Worm (Caenorhabditis elegans) whole organism, young adult: ENCODE measurements around the gene Y39A3B.7.

Experiments
- B0035.1 ChIP-seq: sonication (generic microtip); optimal IDR thresholded peaks from 2 replicates; lab custom pipeline; 2016; ENCODE audit warnings: missing genetic modification characterization, mild to moderate bottlenecking, missing compliant biosample characterization, missing genotype, missing genetic modification reagents
- F22D6.2 ChIP-seq: sonication (generic microtip); optimal IDR thresholded peaks from 2 replicates; lab custom pipeline; 2016; ENCODE audit warnings: mild to moderate bottlenecking, missing genetic modification characterization, missing compliant biosample characterization
- F37B4.10 ChIP-seq: fragments of 200-800 bp; sonication (Bioruptor generic); IDR thresholded peaks from 2 replicates; pipeline ENCODE4 v1.3.6; 2022; ENCODE audit warnings: missing genetic modification characterization, missing compliant biosample characterization
- F52B5.7 ChIP-seq: sonication (generic microtip); optimal IDR thresholded peaks from 2 replicates; lab custom pipeline; 2016; ENCODE audit warnings: mild to moderate bottlenecking, missing genetic modification characterization, missing compliant biosample characterization
- K12H6.12 ChIP-seq: fragments of 200-800 bp; sonication (Bioruptor generic); optimal IDR thresholded peaks from 2 replicates; lab custom pipeline; 2018; ENCODE audit warnings: mild to moderate bottlenecking, missing genetic modification characterization, missing compliant biosample characterization
- T26A5.8 ChIP-seq: sonication (generic microtip); optimal IDR thresholded peaks from 2 replicates; lab custom pipeline; 2016; ENCODE audit warnings: missing genetic modification characterization, missing compliant biosample characterization
- Y56A3A.18 ChIP-seq: fragments of 200-800 bp; sonication (Bioruptor generic); IDR thresholded peaks from 2 replicates; pipeline ENCODE4 v1.3.6; 2022; ENCODE audit warnings: missing genetic modification reagents, missing genetic modification characterization, missing compliant biosample characterization
- ZK185.1 ChIP-seq: sonication (generic microtip); optimal IDR thresholded peaks from 2 replicates; lab custom pipeline; 2016; ENCODE audit warnings: mild to moderate bottlenecking, missing genetic modification characterization, missing compliant biosample characterization; ENCODE audit not compliant: poor library complexity, severe bottlenecking
- akir-1 ChIP-seq: fragments of 200-800 bp; sonication (Bioruptor generic); optimal IDR thresholded peaks from 2 replicates; lab custom pipeline; 2018; ENCODE audit warnings: mild to moderate bottlenecking, missing genetic modification characterization, moderate library complexity, missing compliant biosample characterization
- ama-1 ChIP-seq, 3 experiments: fragments of 150-350 bp in 1 of 3; sonication (generic microtip) in 2 of 3; optimal IDR thresholded peaks; 2 replicates each; lab custom pipeline; 2014 to 2018; ENCODE audit warnings: missing biosample characterization in 2 of 3, missing genetic modification characterization in 2 of 3, missing genetic modification reagents in 2 of 3
- athp-1 ChIP-seq: sonication (generic microtip); optimal IDR thresholded peaks from 2 replicates; lab custom pipeline; 2017; ENCODE audit warnings: mild to moderate bottlenecking, missing genetic modification characterization, missing compliant biosample characterization
- bed-2 ChIP-seq: fragments of 200-800 bp; sonication (Bioruptor generic); IDR thresholded peaks from 2 replicates; pipeline ENCODE4 v1.3.6; 2022; ENCODE audit warnings: missing genetic modification reagents, missing genetic modification characterization, missing compliant biosample characterization
- cebp-1 ChIP-seq, 2 experiments: fragments of 200-800 bp in 1 of 2; sonication (Bioruptor generic) in 1 of 2; sonication (generic microtip) in 1 of 2; IDR thresholded peaks in 1 of 2; optimal IDR thresholded peaks in 1 of 2; 2 replicates each; pipeline versions ENCODE4 v1.3.6 to Lab custom; 2017 to 2022; ENCODE audit warnings: missing compliant biosample characterization in 2 of 2, missing genetic modification characterization in 2 of 2, mild to moderate bottlenecking in 1 of 2, missing genetic modification reagents in 1 of 2, moderate library complexity in 1 of 2
- ceh-91 ChIP-seq: fragments of 200-800 bp; sonication (Bioruptor generic); IDR thresholded peaks from 2 replicates; pipeline ENCODE4 v1.3.6; 2022; ENCODE audit warnings: missing genetic modification reagents, missing genetic modification characterization, missing compliant biosample characterization
- dpff-1 ChIP-seq: sonication (generic microtip); optimal IDR thresholded peaks from 2 replicates; lab custom pipeline; 2017; ENCODE audit warnings: mild to moderate bottlenecking, missing genetic modification characterization, missing compliant biosample characterization
- efl-1 ChIP-seq: fragments of 150-350 bp; optimal IDR thresholded peaks from 2 replicates; lab custom pipeline; 2014; ENCODE audit warnings: missing biosample characterization, missing genetic modification reagents, missing genetic modification characterization
- fkh-3 ChIP-seq: sonication (generic microtip); optimal IDR thresholded peaks from 2 replicates; lab custom pipeline; 2016; ENCODE audit warnings: mild to moderate bottlenecking, missing genetic modification characterization, missing compliant biosample characterization
- him-1 ChIP-seq: sonication (generic microtip); optimal IDR thresholded peaks from 2 replicates; lab custom pipeline; 2016; ENCODE audit warnings: missing genotype, missing genetic modification reagents, missing genetic modification characterization, missing compliant biosample characterization
- hmg-1.2 ChIP-seq: fragments of 200-800 bp; sonication (Bioruptor generic); IDR thresholded peaks from 2 replicates; pipeline ENCODE4 v1.3.6; 2022; ENCODE audit warnings: missing genetic modification reagents, missing genetic modification characterization, missing compliant biosample characterization
- hmg-20 ChIP-seq: fragments of 200-800 bp; sonication (Bioruptor generic); IDR thresholded peaks from 2 replicates; pipeline ENCODE4 v1.3.6; 2022; ENCODE audit warnings: missing genetic modification reagents, missing genetic modification characterization, missing compliant biosample characterization
- hsf-1 ChIP-seq: fragments of 200-800 bp; sonication (Bioruptor generic); IDR thresholded peaks from 2 replicates; pipeline ENCODE4 v1.3.6; 2022; ENCODE audit warnings: missing genetic modification reagents, missing genetic modification characterization, missing compliant biosample characterization
- lin-26 ChIP-seq: fragments of 200-800 bp; sonication (Bioruptor generic); IDR thresholded peaks from 2 replicates; pipeline ENCODE4 v1.3.6; 2022; ENCODE audit warnings: missing genetic modification reagents, missing genetic modification characterization, missing compliant biosample characterization
- lin-54 ChIP-seq: fragments of 200-800 bp; sonication (Bioruptor generic); optimal IDR thresholded peaks from 2 replicates; lab custom pipeline; 2018; ENCODE audit warnings: mild to moderate bottlenecking, missing genetic modification characterization, missing compliant biosample characterization
- madf-3 ChIP-seq: fragments of 200-800 bp; sonication (Bioruptor generic); IDR thresholded peaks from 2 replicates; pipeline ENCODE4 v1.3.6; 2022; ENCODE audit warnings: missing genetic modification reagents, missing genetic modification characterization, missing compliant biosample characterization
- madf-6 ChIP-seq: fragments of 200-800 bp; sonication (Bioruptor generic); IDR thresholded peaks from 2 replicates; pipeline ENCODE4 v1.3.6; 2022; ENCODE audit warnings: missing genetic modification reagents, missing genetic modification characterization, missing compliant biosample characterization
- madf-8 ChIP-seq: fragments of 200-800 bp; sonication (Bioruptor generic); conservative IDR thresholded peaks from 2 replicates; pipeline ENCODE4 v1.3.6; 2022; ENCODE audit warnings: missing genetic modification reagents, missing genetic modification characterization, missing compliant biosample characterization
- mel-28 ChIP-seq: sonication (generic microtip); optimal IDR thresholded peaks from 2 replicates; lab custom pipeline; 2016; ENCODE audit warnings: borderline replicate concordance, mild to moderate bottlenecking, missing genetic modification characterization, missing compliant biosample characterization
- mxl-1 ChIP-seq: sonication (generic microtip); optimal IDR thresholded peaks from 2 replicates; lab custom pipeline; 2016; ENCODE audit warnings: missing genetic modification characterization, missing compliant biosample characterization
- nfya-1 ChIP-seq: sonication (generic microtip); optimal IDR thresholded peaks from 2 replicates; lab custom pipeline; 2017; ENCODE audit warnings: antibody characterized with exemption, missing compliant biosample characterization, missing genetic modification characterization, borderline replicate concordance; ENCODE audit not compliant: insufficient read depth
- nfyb-1 ChIP-seq: fragments of 200-800 bp; sonication (Bioruptor generic); IDR thresholded peaks from 2 replicates; pipeline ENCODE4 v1.3.6; 2022; ENCODE audit warnings: missing genetic modification reagents, missing genetic modification characterization, missing compliant biosample characterization
- pha-4 ChIP-seq: fragments of 150-350 bp; sonication (generic microtip); optimal IDR thresholded peaks from 2 replicates; lab custom pipeline; 2014; ENCODE audit warnings: missing biosample characterization, missing genetic modification reagents, missing genetic modification characterization
- rpc-1 ChIP-seq, 2 experiments: fragments of 150-350 bp in 1 of 2; sonication (generic microtip) in 1 of 2; optimal IDR thresholded peaks; 2 replicates each; lab custom pipeline; 2014 to 2018; ENCODE audit warnings: missing biosample characterization in 1 of 2, missing genetic modification characterization in 1 of 2, missing genetic modification reagents in 1 of 2, missing genotype in 1 of 2
- snpc-3.4 ChIP-seq: sonication (generic microtip); optimal IDR thresholded peaks from 2 replicates; lab custom pipeline; 2017; ENCODE audit warnings: missing genetic modification characterization, mild to moderate bottlenecking, missing compliant biosample characterization, antibody characterized with exemption, moderate library complexity, missing genotype, missing genetic modification reagents
- somi-1 ChIP-seq: fragments of 200-800 bp; sonication (Bioruptor generic); optimal IDR thresholded peaks from 2 replicates; lab custom pipeline; 2018; ENCODE audit warnings: mild to moderate bottlenecking, missing genetic modification characterization, missing compliant biosample characterization
- tbp1 ChIP-seq: fragments of 200-800 bp; sonication (Bioruptor generic); optimal IDR thresholded peaks from 2 replicates; lab custom pipeline; 2018; ENCODE audit warnings: mild to moderate bottlenecking, missing genetic modification characterization, missing compliant biosample characterization
- tlf-1 ChIP-seq: fragments of 200-800 bp; sonication (Bioruptor generic); optimal IDR thresholded peaks from 2 replicates; lab custom pipeline; 2018; ENCODE audit warnings: mild to moderate bottlenecking, missing genetic modification characterization, missing compliant biosample characterization
- ztf-25 ChIP-seq: fragments of 200-800 bp; sonication (Bioruptor generic); IDR thresholded peaks from 2 replicates; pipeline ENCODE4 v1.3.6; 2022; ENCODE audit warnings: missing genetic modification reagents, missing genetic modification characterization, missing compliant biosample characterization

The Y39A3B.7 gene

DNA sequence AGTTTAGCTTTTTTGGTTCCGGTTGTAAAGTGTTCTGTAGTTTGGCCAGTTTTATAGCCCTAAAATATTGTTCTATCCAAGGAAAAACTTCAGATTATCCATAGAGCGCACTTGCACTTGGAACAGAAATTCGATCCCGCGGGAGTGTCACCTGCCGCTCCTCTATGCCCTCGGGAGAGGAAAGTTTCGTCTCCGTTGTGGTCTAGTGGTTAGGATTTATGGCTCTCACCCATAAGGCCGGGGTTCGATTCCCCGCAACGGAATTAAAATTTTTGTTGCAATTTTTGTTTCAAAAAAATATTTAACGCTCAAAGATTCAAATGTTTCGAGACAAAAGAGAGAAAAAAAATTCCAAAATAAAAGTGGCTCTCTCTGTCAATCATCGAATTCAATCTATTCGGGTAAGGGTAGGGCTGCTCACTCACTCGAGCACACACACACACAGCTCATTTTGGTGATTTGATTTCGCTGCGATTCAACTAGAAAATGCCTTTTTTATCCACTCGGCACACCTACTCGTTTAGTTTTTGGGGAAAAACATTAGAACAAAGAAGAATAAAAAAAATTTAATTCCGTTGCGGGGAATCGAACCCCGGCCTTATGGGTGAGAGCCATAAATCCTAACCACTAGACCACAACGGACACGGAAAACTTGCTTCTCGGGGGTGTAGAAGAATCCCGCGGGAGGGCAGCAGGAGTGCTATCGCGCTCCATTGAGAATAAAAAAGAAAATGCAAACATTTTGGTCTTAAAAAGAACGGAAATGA, 47.8 kb upstream of the Y39A3B.7 start (continued):
- peak; percentile 39; the same call in 1 of the 2 replicates for TF ChIP-seq nfyb-1 (GFP tag; lab: Robert Waterston, UW)
- no peak for TF ChIP-seq pha-4 (tag; lab: Kevin White, UChicago)
- no peak for TF ChIP-seq madf-3 (GFP tag; lab: Robert Waterston, UW)
- TF ChIP-seq tbp1 (GFP tag; lab: Kevin White, UChicago), result peak; percentile 97
- peak; percentile 57 for TF ChIP-seq lin-54 (GFP tag; lab: Kevin White, UChicago)
- no peak for TF ChIP-seq B0035.1
- TF ChIP-seq F22D6.2 (tag; lab: Kevin White, UChicago), result no peak
- TF ChIP-seq cebp-1 (GFP tag; IDR thresholded peaks at IDR 0.05; lab: Robert Waterston, UW), result 0 out of 2 replicates have a peak, but pooled peaks have one; percentile 17
- TF ChIP-seq cebp-1 (tag; optimal IDR thresholded peaks at IDR 0.05; lab: Kevin White, UChicago), result peak; percentile 23
- TF ChIP-seq mxl-1, result peak; percentile 53
- peak; percentile 72; the same call in 1 of the 2 replicates for TF ChIP-seq hmg-20 (GFP tag; lab: Robert Waterston, UW)
- no peak for TF ChIP-seq fkh-3 (tag; lab: Kevin White, UChicago)
- TF ChIP-seq athp-1 (tag; lab: Kevin White, UChicago), result no peak
- 0 out of 2 replicates have a peak, but pooled peaks have one; percentile 15 for TF ChIP-seq F37B4.10 (GFP tag; lab: Robert Waterston, UW)
- TF ChIP-seq hsf-1, result no peak
- no peak for TF ChIP-seq F52B5.7
- peak; percentile 23; the same call in 1 of the 2 replicates for TF ChIP-seq ceh-91
- TF ChIP-seq bed-2 (GFP tag; lab: Robert Waterston, UW), result no peak
- TF ChIP-seq ztf-25 (GFP tag; lab: Robert Waterston, UW), result peak; percentile 69; the same call in 1 of the 2 replicates
- TF ChIP-seq efl-1 (GFP tag; lab: Kevin White, UChicago), result no peak
- peak; percentile 70 for TF ChIP-seq madf-6 (GFP tag; lab: Robert Waterston, UW)
- 0 out of 2 replicates have a peak, but pooled peaks have one; percentile 7 for TF ChIP-seq madf-8 (GFP tag; lab: Robert Waterston, UW)
- peak; percentile 63 for TF ChIP-seq him-1 (tag; lab: Kevin White, UChicago)
- TF ChIP-seq, all 124 proteins: peak for 53

DNA sequence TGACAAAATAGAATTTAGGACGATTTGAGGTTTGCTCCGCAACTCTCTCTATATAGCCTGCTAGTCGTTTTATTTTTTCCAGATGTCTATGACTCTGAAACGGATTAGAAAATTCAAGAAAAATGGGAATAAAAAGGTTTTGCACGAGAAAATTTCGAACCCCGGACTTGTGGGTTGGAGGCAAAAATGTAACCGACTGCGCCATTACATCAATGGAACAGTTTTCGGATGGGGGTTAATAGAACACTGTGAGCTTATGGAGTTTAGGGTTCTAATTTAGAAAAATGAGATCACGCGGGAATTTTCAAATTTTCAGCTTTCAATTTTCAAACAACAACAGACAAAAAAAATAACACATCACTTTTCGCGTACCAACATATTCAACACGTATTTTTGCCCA, 47.0 kb upstream of the Y39A3B.7 start:
- TF ChIP-seq mel-28 (tag; lab: Kevin White, UChicago), result no peak
- no peak for TF ChIP-seq nfya-1
- no peak for TF ChIP-seq akir-1 (GFP tag; lab: Kevin White, UChicago)
- TF ChIP-seq rpc-1 (optimal IDR thresholded peaks at IDR 0.05; lab: Kevin White, UChicago), result peak; percentile 57
- no peak for TF ChIP-seq rpc-1 (tag; optimal IDR thresholded peaks at IDR 0.05; lab: Kevin White, UChicago)
- no peak for TF ChIP-seq ZK185.1
- peak; percentile 67; the same call in 1 of the 2 replicates for TF ChIP-seq lin-26 (GFP tag; lab: Robert Waterston, UW)
- no peak for TF ChIP-seq madf-8 (GFP tag; lab: Robert Waterston, UW)
- TF ChIP-seq somi-1 (GFP tag; lab: Kevin White, UChicago), result no peak
- TF ChIP-seq K12H6.12, result no peak
- TF ChIP-seq dpff-1 (tag; lab: Kevin White, UChicago), result no peak
- TF ChIP-seq ama-1 (optimal IDR thresholded peaks at IDR 0.05; lab: Kevin White, UChicago), result no peak
- TF ChIP-seq ama-1 (GFP tag; optimal IDR thresholded peaks at IDR 0.05; lab: Kevin White, UChicago), result peak in 1 of 2 experiments; percentile 60
- no peak for TF ChIP-seq Y56A3A.18 (GFP tag; lab: Robert Waterston, UW)
- no peak for TF ChIP-seq tlf-1 (GFP tag; lab: Kevin White, UChicago)
- TF ChIP-seq tbp1 (GFP tag; lab: Kevin White, UChicago), result peak; percentile 89
- TF ChIP-seq hmg-1.2 (GFP tag; lab: Robert Waterston, UW), result peak; percentile 43
- TF ChIP-seq T26A5.8, result no peak
- peak; percentile 47 for TF ChIP-seq snpc-3.4 (tag; lab: Kevin White, UChicago)
